Worm (Caenorhabditis elegans): ENCODE measurements around the gene F10C2.7.

DNA sequence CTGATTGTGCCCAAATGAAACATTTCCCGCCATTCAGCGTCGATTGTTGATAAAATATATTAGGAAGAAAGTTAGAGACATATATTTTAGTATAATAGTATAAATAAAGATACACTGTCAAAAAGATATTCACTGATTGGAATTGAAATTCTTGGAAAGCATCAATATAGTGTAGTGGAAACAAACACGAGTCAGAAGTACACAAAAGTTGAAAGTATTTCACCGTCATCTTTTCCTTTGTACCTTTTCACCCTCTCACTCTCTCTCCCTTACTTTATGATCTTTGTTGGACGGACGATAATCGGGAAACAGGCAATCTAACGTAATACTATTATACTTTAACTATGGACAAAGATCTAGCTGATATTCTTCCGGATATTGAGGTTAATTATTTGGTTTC is 40.3 kb downstream of the F10C2.7 start, which contains the start of gene nhr-208:
- TF ChIP-seq mbf-1 (tag; optimal IDR thresholded peaks at IDR 0.05) (no peak), unc-62 (GFP tag; optimal IDR thresholded peaks at IDR 0.05) (no peak), zag-1 (tag; optimal IDR thresholded peaks at IDR 0.05) (no peak), skn-1 (tag; optimal IDR thresholded peaks at IDR 0.05) (no peak), snpc-4 (tag; optimal IDR thresholded peaks at IDR 0.05) (no peak), nhr-6 (tag; optimal IDR thresholded peaks at IDR 0.05) (no peak), dmd-4 (tag; optimal IDR thresholded peaks at IDR 0.05) (no peak), elt-3 (tag; optimal IDR thresholded peaks at IDR 0.05) (no peak), nhr-237 (tag; optimal IDR thresholded peaks at IDR 0.05) (no peak), mdl-1 (tag; optimal IDR thresholded peaks at IDR 0.05) (no peak), R02D3.7 (tag; optimal IDR thresholded peaks at IDR 0.05) (no peak), unc-39 (tag; optimal IDR thresholded peaks at IDR 0.05) (no peak), ama-1 (optimal IDR thresholded peaks at IDR 0.05) (no peak)

All from whole organism, L2 larva.